Worm (Caenorhabditis elegans) whole organism, midembryonic: ENCODE measurements around the gene zipt-15.

Source experiments
- T22C8.4 ChIP-seq: fragments of 200-800 bp; sonication (Bioruptor generic); IDR thresholded peaks from 2 replicates; pipeline ENCODE4 v1.3.6; 2022; ENCODE audit warnings: missing genetic modification characterization, missing compliant biosample characterization
- cog-1 ChIP-seq: sonication (generic microtip); optimal IDR thresholded peaks from 2 replicates; lab custom pipeline; 2016; ENCODE audit warnings: missing genetic modification characterization, missing compliant biosample characterization
- flt-1 ChIP-seq: fragments of 200-800 bp; sonication (Bioruptor generic); IDR thresholded peaks from 2 replicates; pipeline ENCODE4 v1.3.6; 2022; ENCODE audit warnings: missing genetic modification characterization, missing compliant biosample characterization
- klf-2 ChIP-seq: fragments of 200-800 bp; sonication (Bioruptor generic); conservative IDR thresholded peaks from 2 replicates; pipeline ENCODE4 v1.3.6; 2022; ENCODE audit warnings: missing genetic modification reagents, missing genetic modification characterization, missing compliant biosample characterization
- med-1 ChIP-seq: sonication (generic microtip); optimal IDR thresholded peaks from 2 replicates; lab custom pipeline; 2017; ENCODE audit warnings: missing genetic modification characterization, mild to moderate bottlenecking, missing compliant biosample characterization, antibody characterized with exemption, missing genetic modification reagents; ENCODE audit not compliant: insufficient read depth
- ref-1 ChIP-seq: fragments of 200-800 bp; sonication (Bioruptor generic); conservative IDR thresholded peaks from 2 replicates; pipeline ENCODE4 v1.3.6; 2022; ENCODE audit warnings: missing genetic modification reagents, missing genetic modification characterization, missing compliant biosample characterization
- ztf-29 ChIP-seq: fragments of 200-800 bp; sonication (Bioruptor generic); IDR thresholded peaks from 2 replicates; pipeline ENCODE4 v1.3.6; 2022; ENCODE audit warnings: missing genetic modification reagents, missing genetic modification characterization, missing compliant biosample characterization

DNA sequence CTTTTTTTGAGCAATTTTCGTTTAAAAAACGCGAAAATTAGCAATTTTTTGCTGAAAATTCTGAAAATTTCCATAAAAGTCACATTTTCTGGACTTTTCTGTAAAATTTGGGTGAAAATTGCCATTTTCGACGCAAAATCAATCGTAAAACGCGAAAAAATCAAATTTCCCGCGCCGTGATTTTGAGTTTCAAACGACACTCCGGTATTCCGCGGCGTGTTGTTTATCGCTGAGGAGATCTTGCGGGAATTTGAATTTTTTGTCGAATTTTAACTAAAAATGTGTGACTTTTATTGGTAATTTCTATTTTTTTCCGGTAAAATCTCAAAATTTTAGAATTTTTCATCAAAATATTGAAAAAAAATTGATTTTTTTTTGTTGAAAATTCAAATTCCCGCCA, 23.6 kb downstream of the zipt-15 start:
- TF ChIP-seq T22C8.4 (GFP tag; lab: Robert Waterston, UW) (no peak), flt-1 (no peak), klf-2 (GFP tag; lab: Robert Waterston, UW) (no peak), med-1 (GFP tag; lab: Kevin White, UChicago) (no peak), cog-1 (no peak), ref-1 (GFP tag; lab: Robert Waterston, UW) (no peak), ztf-29 (GFP tag; lab: Robert Waterston, UW) (no peak)
